Fruit fly (Drosophila melanogaster): ENCODE results near the gene Rev1.

Gene Rev1

dm6 chr3L:696404-697054 lies 42.4 kb downstream of the Rev1 start (continued):
- TF ChIP-seq B-H1 (GFP tag; IDR thresholded peaks at IDR 0.05) = peak; percentile 92
- TF ChIP-seq Ada2b (GFP tag; IDR thresholded peaks at IDR 0.05) = peak; percentile 97
- TF ChIP-seq CG10267 (tag; optimal IDR thresholded peaks at IDR 0.05) = peak; percentile 94
- TF ChIP-seq scrt (GFP tag; optimal IDR thresholded peaks at IDR 0.05) = peak; percentile 94
- peak; percentile 90 for TF ChIP-seq CG31224 (GFP tag; IDR thresholded peaks at IDR 0.05)
- no peak for TF ChIP-seq CG34224 (GFP tag; IDR thresholded peaks at IDR 0.05; ENCODE audit: partially characterized antibody)
- TF ChIP-seq CG6813 (GFP tag; optimal IDR thresholded peaks at IDR 0.05) = peak; percentile 97
- TF ChIP-seq tio (GFP tag; optimal IDR thresholded peaks at IDR 0.05) = no peak
- TF ChIP-seq CG13123 (GFP tag; optimal IDR thresholded peaks at IDR 0.05) = peak; percentile 88
- peak; percentile 98 for TF ChIP-seq CG17829 (tag; optimal IDR thresholded peaks at IDR 0.05)
- peak; percentile 40 for TF ChIP-seq MESR4 (GFP tag; optimal IDR thresholded peaks at IDR 0.05)
- TF ChIP-seq CG10565 (GFP tag; optimal IDR thresholded peaks at IDR 0.05) = peak; percentile 57
- peak; percentile 93 for TF ChIP-seq CG4730 (GFP tag; IDR thresholded peaks at IDR 0.05)
- TF ChIP-seq sqz (GFP tag; optimal IDR thresholded peaks at IDR 0.05) = peak; percentile 92
- no peak for TF ChIP-seq her (GFP tag; optimal IDR thresholded peaks at IDR 0.05)
- peak; percentile 87 for TF ChIP-seq CG18764 (GFP tag; optimal IDR thresholded peaks at IDR 0.05)
- peak; percentile 66 to 92 for TF ChIP-seq dpn (GFP tag; optimal IDR thresholded peaks at IDR 0.05)
- TF ChIP-seq ssp (GFP tag; IDR thresholded peaks at IDR 0.05) = peak; percentile 88
- no peak for TF ChIP-seq eyg (GFP tag; optimal IDR thresholded peaks at IDR 0.05)
- peak; percentile 12 for TF ChIP-seq Dp (GFP tag; optimal IDR thresholded peaks at IDR 0.05)
- TF ChIP-seq Antp (GFP tag; optimal IDR thresholded peaks at IDR 0.05) = peak; percentile 32
- peak; percentile 93 for TF ChIP-seq ind (GFP tag; optimal IDR thresholded peaks at IDR 0.05)
- TF ChIP-seq Bteb2 (GFP tag; optimal IDR thresholded peaks at IDR 0.05) = peak; percentile 33
- peak; percentile 93 for TF ChIP-seq MTF-1 (GFP tag; optimal IDR thresholded peaks at IDR 0.05; ENCODE audit: borderline replicate concordance)
- TF ChIP-seq CG10209 (GFP tag; optimal IDR thresholded peaks at IDR 0.05) = peak; percentile 96
- TF ChIP-seq vfl (GFP tag; optimal IDR thresholded peaks at IDR 0.05) = peak; percentile 64
- peak; percentile 94 for TF ChIP-seq CG7372 (GFP tag; IDR thresholded peaks at IDR 0.05)
- peak; percentile 16 for TF ChIP-seq kni (GFP tag; optimal IDR thresholded peaks at IDR 0.05)
- peak; percentile 94 for TF ChIP-seq CG7271 (tag; optimal IDR thresholded peaks at IDR 0.05)
- TF ChIP-seq CG18599 (GFP tag; optimal IDR thresholded peaks at IDR 0.05) = peak; percentile 98
- TF ChIP-seq run (tag; optimal IDR thresholded peaks at IDR 0.05) = peak; percentile 92
- TF ChIP-seq so (GFP tag; IDR thresholded peaks at IDR 0.05) = peak; percentile 96
- TF ChIP-seq yki (optimal IDR thresholded peaks at IDR 0.05) = no peak
- TF ChIP-seq CG11456 (GFP tag; IDR thresholded peaks at IDR 0.05) = peak; percentile 94
- no peak for TF ChIP-seq eve (GFP tag; optimal IDR thresholded peaks at IDR 0.05)
- TF ChIP-seq CG12744 (GFP tag; optimal IDR thresholded peaks at IDR 0.05) = peak; percentile 9
- peak; percentile 88 for TF ChIP-seq jigr1 (GFP tag; IDR thresholded peaks at IDR 0.05)
- TF ChIP-seq CG12155 (GFP tag; optimal IDR thresholded peaks at IDR 0.05) = peak; percentile 89
- peak; percentile 96 for TF ChIP-seq CG7556 (GFP tag; optimal IDR thresholded peaks at IDR 0.05)
- TF ChIP-seq NfI (GFP tag; optimal IDR thresholded peaks at IDR 0.05) = peak; percentile 93
- TF ChIP-seq CG15073 (GFP tag; optimal IDR thresholded peaks at IDR 0.05) = peak; percentile 29
- peak; percentile 66 for TF ChIP-seq Dad (GFP tag; optimal IDR thresholded peaks at IDR 0.05)
- peak; percentile 85 for TF ChIP-seq Poxn (GFP tag; IDR thresholded peaks at IDR 0.05)
- no peak for TF ChIP-seq CG14965 (GFP tag; optimal IDR thresholded peaks at IDR 0.05; ENCODE audit: borderline replicate concordance)
- TF ChIP-seq CG3847 (GFP tag; IDR thresholded peaks at IDR 0.05) = peak; percentile 92
- peak; percentile 91 for TF ChIP-seq CG12769 (tag; optimal IDR thresholded peaks at IDR 0.05)
- peak; percentile 84 for TF ChIP-seq cato (GFP tag; optimal IDR thresholded peaks at IDR 0.05; ENCODE audit: borderline replicate concordance)
- peak; percentile 86 for TF ChIP-seq Lhr (GFP tag; optimal IDR thresholded peaks at IDR 0.05)
- TF ChIP-seq CG6254 (GFP tag; optimal IDR thresholded peaks at IDR 0.05) = peak; percentile 96
- TF ChIP-seq Ssrp (tag; optimal IDR thresholded peaks at IDR 0.05) = peak; percentile 95
